Fruit fly (Drosophila melanogaster) S2 (cell line): ENCODE measurements around the gene CG15564.

ENCODE experiments used
- CG8478 ChIP-seq: fragments of >200 bp; optimal IDR thresholded peaks from 2 replicates; lab custom pipeline; 2018
- CTCF ChIP-seq, 2 experiments: fragments of >200 bp; optimal IDR thresholded peaks; 2 replicates each; lab custom pipeline; 2018

dm6 chr3R:31251130-31251770, 16.1 kb upstream of the CG15564 start:
- TF ChIP-seq CG8478 (lab: Kevin White, UChicago) (no peak), CTCF (optimal IDR thresholded peaks at IDR 0.05; lab: Kevin White, UChicago) (no peak)
